Worm (Caenorhabditis elegans) whole organism, dauer: ENCODE data around the gene pfas-1.

Source experiments
- unc-62 ChIP-seq: sonication (generic microtip); optimal IDR thresholded peaks from 2 replicates; lab custom pipeline; 2017; ENCODE audit warnings: missing biosample characterization, missing genetic modification reagents, missing genetic modification characterization

The pfas-1 gene

DNA sequence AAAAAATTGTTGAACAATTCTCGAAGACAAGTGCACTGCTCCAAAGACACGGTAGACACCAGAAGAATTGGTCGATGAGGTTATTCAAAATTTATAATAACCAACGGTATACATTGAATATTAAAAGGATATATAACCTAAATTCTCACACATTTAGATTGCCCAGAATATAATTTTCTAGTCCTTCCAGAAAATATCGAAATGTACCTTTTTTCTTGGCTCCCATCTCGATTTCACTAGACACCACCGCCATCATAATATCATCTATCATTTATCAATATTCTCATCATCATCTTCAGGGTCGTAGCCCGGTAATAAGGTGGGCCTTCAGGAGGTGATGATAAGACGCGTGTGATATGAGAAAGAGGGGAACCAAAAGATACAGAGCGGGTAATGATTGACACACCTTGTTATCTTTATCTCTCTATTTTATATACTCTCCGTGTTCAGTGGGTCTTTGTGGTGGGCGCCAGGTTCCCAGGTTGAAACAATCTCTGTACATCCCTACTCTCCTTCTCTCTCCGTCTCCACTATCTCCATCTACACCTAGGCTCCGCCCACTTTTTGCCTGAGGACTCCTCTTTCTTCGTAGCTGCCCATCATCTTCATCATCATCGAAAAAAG lies 42.9 kb downstream of the pfas-1 start, which contains the start of gene mab-21:
mab-21 (plus strand) TSS at position 615 of the 624 bp plus-strand sequence.
- TF ChIP-seq unc-62 (GFP tag; lab: Kevin White, UChicago): no peak

DNA sequence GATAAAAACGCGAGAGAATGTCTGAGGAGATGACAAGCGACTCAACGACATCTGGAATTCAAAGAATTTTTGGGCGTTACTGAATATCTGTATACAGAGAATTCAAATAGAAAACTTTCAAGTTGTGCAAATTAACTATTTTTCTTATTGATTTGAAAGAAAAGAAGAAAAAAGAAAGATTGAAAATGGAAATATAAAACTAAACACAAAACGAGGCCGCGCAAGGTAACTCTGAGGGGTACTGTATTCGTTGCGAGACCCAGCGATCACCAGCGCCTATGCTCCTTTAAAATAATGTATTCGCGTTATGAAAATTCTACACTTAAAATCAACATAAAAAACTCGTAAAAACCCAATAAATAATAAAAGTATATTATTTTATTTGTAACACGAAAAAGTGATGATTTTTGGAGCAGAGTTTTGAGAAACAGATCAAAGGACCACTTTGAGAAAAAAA lies 47.3 kb downstream of the pfas-1 start, which contains the start of gene asb-1:
asb-1 (minus strand) TSS at position 51 of the 457 bp plus-strand sequence.
- TF ChIP-seq unc-62 (GFP tag; lab: Kevin White, UChicago): no peak

DNA sequence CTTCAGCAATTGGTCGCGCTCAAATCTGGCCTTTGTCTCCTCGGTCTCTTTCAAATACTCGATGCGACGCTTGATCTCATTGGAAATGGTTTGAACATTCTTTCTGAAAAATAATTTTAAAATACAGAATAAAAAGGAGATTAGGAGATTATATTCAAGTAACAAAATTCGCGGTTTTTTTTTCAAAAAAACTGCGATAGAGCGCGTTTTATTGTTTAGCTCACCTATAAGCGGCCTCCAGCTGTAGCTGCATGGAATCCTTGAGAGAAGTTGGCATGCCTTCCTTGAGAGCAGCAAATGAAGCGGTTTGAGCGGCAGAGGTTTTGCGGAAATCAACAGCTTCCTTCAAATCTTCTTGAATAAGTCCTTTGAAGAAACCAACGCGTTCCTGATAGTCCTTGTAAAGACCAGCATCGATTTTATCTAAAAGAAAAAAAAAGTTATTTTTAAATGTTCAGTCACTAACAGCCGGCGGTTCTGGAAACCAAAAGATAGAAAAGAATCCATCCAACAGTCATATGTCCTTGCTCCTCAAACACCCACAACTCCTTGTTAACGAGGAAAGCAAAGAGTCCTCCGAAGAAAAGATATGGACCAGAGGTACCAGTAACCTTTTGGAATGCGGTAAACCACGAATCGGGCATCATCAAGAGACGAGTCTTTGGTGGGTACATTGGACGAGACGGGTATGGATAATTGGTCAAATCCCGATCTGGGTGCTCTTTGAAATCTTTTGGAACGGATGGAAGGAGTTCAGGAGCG lies 48.2 kb downstream of the pfas-1 start:
- no peak for TF ChIP-seq unc-62 (GFP tag; lab: Kevin White, UChicago)

DNA sequence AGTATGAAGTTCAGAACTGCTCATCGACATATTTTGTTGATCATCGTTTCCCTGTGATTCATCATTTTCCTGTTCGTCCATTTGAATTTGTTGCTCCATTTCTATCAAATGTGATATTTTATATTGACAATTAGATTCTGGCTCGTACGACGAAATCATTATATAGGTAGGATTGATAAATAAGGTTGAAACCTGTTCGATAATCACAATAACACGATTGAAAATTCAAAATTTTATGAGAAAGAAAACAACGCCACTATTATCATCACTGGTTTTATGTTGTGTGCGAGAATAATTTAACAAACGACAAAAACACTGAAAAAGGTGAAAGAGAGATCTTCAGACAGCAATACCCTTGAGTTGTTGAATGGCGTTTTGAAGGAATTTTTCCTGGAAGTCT lies 48.8 kb downstream of the pfas-1 start, which contains the start of gene apc-11:
apc-11 (minus strand) TSS at position 101 of the 400 bp plus-strand sequence.
- TF ChIP-seq unc-62 (GFP tag; lab: Kevin White, UChicago): no peak

DNA sequence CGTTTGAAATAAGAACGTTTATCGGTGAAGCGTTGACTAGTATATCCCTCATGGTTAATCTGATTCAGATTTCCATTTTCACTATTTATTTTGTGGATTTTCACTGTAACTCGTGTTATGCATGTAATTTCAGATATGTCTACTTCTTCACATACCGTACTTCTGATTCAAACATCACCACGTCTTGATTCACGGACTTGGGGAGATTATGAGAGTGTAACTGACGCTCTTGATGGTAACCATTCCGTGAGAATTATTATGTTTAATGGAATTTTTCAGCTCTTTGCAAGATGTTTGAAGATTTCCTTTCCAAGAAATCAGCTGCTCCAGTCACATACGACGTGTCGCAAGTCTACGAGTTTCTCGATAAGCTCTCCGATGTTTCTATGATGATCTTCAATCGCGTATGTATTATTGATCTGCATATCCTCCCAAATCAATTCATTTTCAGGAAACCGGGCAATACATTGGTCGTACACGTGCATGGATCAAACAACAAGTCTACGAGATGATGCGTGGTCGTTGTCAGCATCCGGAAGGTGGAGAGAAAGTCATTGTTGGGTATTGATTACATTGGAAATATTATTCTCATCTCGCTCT lies 49.9 kb downstream of the pfas-1 start, which contains the start of gene erh-2:
erh-2 (plus strand) TSS at position 134 of the 600 bp plus-strand sequence.
- TF ChIP-seq unc-62 (GFP tag; lab: Kevin White, UChicago): no peak

DNA sequence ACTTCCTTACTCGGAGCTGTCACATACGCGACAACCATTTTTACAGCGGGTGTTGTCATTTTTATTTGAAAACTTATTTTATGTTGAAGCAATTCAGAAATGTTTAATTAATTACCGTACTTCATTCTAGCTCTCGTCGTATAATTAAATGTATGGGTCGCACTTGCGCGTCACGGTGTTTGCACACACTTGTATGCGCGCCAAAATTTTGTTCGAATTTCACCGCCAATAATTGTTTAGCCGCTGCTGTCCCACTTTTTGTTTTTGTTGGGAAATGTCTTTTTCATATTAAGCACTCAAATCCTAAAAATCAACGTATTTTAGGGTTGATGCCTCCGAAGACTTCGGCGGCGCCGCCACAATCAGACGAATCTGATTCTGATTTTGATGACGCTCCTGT lies 55.9 kb downstream of the pfas-1 start, which contains the start of the genes F35G12.7 and smc-4:
F35G12.7 (minus strand) TSS at position 154 of the 400 bp plus-strand sequence.
smc-4 (plus strand) TSS at position 325 of the 400 bp plus-strand sequence.
- no peak for TF ChIP-seq unc-62 (GFP tag; lab: Kevin White, UChicago)

DNA sequence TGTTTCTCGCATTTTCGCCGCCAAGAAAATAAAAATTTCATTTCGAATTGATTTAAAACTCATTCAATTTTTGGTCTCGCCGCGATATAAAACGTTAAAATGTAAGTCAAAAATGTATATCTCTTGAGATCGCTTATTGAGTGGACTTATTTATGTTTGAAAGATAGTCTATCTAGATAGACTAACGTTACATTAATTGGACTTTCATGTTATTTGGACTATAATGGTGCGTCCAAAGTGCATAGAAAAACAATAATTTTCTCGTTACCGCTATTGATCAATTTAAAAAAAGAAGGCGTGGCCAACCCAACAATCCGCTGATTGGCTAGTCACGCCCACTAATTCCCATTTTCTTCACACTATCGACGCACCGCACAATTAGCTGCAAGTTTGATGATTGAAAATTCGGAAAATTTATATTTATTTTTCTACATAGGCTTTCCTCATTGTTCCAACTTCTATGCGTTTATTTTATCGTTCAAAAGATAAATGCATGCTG lies 59.0 kb downstream of the pfas-1 start, which contains the start of gene F35G12.5:
F35G12.5 (plus strand) TSS at position 51 of the 499 bp plus-strand sequence.
- TF ChIP-seq unc-62 (GFP tag; lab: Kevin White, UChicago): no peak

DNA sequence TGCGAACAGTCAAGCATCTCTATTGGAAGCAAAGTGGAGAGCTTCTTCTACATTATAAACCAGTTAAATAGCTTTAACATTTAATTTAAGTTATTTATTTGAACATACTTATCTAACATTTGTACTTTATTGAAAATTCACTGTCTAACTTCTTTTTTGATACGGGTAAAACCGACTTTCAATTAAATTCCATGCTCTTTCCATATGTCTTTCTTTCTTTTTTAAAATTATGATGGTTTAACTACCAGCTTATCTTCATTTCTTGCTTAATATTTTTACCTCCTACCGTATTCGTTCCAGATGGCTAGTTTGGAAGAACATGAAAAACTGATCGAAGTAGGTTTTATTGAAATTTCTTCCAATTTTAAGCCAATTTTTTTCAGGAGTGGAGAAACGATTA lies 61.6 kb downstream of the pfas-1 start, which contains the start of gene F35G12.12:
F35G12.12 (plus strand) TSS at position 301 of the 400 bp plus-strand sequence.
- no peak for TF ChIP-seq unc-62 (GFP tag; lab: Kevin White, UChicago)

DNA sequence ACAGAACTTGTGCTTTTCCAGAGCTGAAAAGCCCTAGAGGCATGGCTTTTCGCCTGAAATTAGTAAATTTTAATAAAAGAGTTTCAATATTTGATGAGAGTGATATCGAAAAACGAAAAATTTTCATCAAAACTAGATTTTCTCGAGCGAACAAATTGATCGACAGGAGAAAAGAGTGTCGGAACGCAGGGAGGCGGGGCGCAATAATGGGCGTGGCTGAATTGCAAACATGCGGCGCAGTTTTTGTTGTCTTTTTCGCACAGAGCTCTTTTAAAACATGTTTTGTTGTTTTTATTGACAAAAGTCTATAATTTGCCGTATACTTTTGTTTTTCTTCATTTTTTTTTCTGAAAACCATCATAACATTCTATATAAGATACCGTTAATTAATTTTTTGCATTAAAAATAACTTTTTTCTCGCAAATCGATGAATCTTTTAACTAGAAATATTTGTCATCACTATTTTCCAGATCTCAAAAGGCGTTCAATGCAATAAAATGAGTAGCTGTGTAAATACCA lies 64.7 kb downstream of the pfas-1 start, which contains the start of the genes sel-5 and wdr-48:
sel-5 (minus strand) TSS at position 53 of the 519 bp plus-strand sequence.
wdr-48 (plus strand) TSS at position 469 of the 519 bp plus-strand sequence.
- TF ChIP-seq unc-62 (GFP tag; lab: Kevin White, UChicago): no peak
